Fruit fly (Drosophila melanogaster): ENCODE results near the gene CG5676.

CG5676 gene

dm6 chr2L:10220010-10220409, 35.7 kb downstream of the CG5676 start:
- TF ChIP-seq Myc (optimal IDR thresholded peaks at IDR 0.05) (no peak), woc (GFP tag; optimal IDR thresholded peaks at IDR 0.05) (no peak), foxo (GFP tag; optimal IDR thresholded peaks at IDR 0.05) (no peak), Jra (GFP tag; optimal IDR thresholded peaks at IDR 0.05) (no peak), HLH106 (tag; optimal IDR thresholded peaks at IDR 0.05) (no peak), sv (GFP tag; optimal IDR thresholded peaks at IDR 0.05) (no peak), Dif (GFP tag; optimal IDR thresholded peaks at IDR 0.05; ENCODE audit: partially characterized antibody) (no peak), CG9705 (GFP tag; optimal IDR thresholded peaks at IDR 0.05) (no peak), lola (GFP tag; optimal IDR thresholded peaks at IDR 0.05) (no peak), CrebA (GFP tag; optimal IDR thresholded peaks at IDR 0.05; ENCODE audit: borderline replicate concordance) (no peak), Hnf4 (GFP tag; optimal IDR thresholded peaks at IDR 0.05) (no peak), usp (GFP tag; optimal IDR thresholded peaks at IDR 0.05) (no peak), jim (GFP tag; optimal IDR thresholded peaks at IDR 0.05) (no peak), Hr78 (GFP tag; optimal IDR thresholded peaks at IDR 0.05) (no peak), ey (GFP tag; optimal IDR thresholded peaks at IDR 0.05) (no peak), Vsx2 (GFP tag; optimal IDR thresholded peaks at IDR 0.05; ENCODE audit: partially characterized antibody) (no peak), dl (GFP tag; optimal IDR thresholded peaks at IDR 0.05; ENCODE audit: insufficient read depth in 1 of 2, partially characterized antibody in 2 of 2) (no peak), OdsH (GFP tag; optimal IDR thresholded peaks at IDR 0.05) (no peak)

DNA sequence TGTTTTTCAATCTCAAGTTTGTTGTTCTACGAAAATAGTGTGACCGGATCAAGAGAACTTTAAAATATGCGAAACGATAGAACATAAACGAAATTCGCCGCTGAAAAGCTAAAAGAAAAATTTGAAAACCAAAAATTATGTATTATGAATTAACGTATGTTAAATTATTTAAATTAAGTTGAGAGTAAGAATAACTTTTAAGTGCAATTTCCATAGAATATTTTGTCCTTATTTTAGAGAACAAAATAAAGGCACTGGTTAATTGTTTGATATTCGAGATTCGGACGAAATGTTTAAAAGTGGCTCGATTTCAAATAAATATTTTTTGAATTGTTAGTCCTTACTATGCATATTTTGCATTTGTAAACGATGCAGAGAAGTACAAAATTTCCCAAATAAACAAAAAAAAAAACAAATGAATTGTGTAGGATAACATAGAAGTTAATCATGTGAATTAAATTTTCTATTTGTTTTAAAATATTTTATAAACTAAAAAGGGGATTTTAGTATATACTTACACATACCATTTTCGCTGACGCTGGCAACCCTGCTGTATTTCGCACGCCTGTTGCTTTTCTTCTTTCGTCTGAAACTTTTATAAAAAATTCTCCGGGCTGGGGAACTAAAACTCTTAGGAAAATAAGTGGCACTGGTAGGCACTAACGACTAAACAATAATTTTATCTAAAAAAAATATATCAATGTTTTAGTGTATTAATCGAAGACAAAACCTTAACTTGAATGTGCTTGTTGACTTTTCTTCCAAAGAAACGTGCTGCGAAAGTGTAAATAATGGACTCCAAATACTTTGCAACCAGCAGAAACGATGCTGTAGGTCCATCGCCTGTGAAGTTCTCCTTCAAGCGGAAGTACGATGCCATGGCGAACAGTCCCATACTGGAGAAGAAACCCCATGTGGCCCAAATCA, 44.8 kb downstream of the CG5676 start, which contains the start of the genes CG5727 and ath:
Gene CG5727 (minus strand): TSS at position 51 of the 927 bp plus-strand sequence.
Gene ath (plus strand): TSS at position 513 of the 927 bp plus-strand sequence.
- TF ChIP-seq Rel (GFP tag; optimal IDR thresholded peaks at IDR 0.05) (no peak), Rel (tag; optimal IDR thresholded peaks at IDR 0.05) (peak; percentile 33), Myc (optimal IDR thresholded peaks at IDR 0.05) (no peak), psq (GFP tag; optimal IDR thresholded peaks at IDR 0.05) (peak; percentile 44), Vsx2 (GFP tag; optimal IDR thresholded peaks at IDR 0.05; ENCODE audit: partially characterized antibody) (no peak), sage (GFP tag; optimal IDR thresholded peaks at IDR 0.05) (no peak), woc (GFP tag; optimal IDR thresholded peaks at IDR 0.05) (peak; percentile 50), brk (GFP tag; optimal IDR thresholded peaks at IDR 0.05) (peak; percentile 1), Hnf4 (GFP tag; optimal IDR thresholded peaks at IDR 0.05) (peak; percentile 1)

dm6 chr2L:10208799-10209794, 46.6 kb downstream of the CG5676 start, which contains the start of gene CG5731:
CG5731 (minus strand) TSS chr2L:10209744.
- TF ChIP-seq Abd-B (GFP tag; optimal IDR thresholded peaks at IDR 0.05) (no peak), Jra (GFP tag; optimal IDR thresholded peaks at IDR 0.05) (no peak), fru (GFP tag; optimal IDR thresholded peaks at IDR 0.05) (no peak), psq (GFP tag; optimal IDR thresholded peaks at IDR 0.05) (no peak), N (GFP tag; optimal IDR thresholded peaks at IDR 0.05) (no peak)

DNA sequence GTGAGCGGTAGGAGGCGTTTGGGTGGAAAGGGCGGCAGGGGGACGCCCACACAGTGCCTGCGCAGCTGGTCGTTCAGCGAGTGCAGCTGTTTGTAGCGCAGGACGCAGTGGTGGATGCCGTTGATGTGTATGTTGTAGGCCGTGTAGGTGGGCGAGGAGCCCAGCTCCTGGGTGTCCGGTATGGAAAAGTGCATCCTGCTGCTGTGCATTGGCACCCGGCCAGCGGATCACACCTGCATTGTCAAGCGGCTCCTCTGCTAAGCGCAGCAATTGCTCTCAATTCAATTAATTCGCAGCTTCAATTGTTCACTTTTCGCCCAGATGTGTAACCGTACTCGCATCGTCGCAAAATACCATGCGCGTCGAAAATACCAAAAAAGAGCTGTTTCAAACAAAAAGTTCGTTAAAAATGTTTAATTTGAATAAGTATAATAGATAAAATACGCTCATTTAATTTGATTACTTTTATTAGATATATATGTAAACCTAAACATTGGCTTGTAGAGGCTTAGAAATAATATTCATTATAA, 49.0 kb downstream of the CG5676 start, which contains the start of gene Snx17:
Gene Snx17 (minus strand): TSS at position 329 of the 530 bp plus-strand sequence.
- TF ChIP-seq Vsx2 (GFP tag; optimal IDR thresholded peaks at IDR 0.05; ENCODE audit: partially characterized antibody): no peak
- TF ChIP-seq Mio (GFP tag; optimal IDR thresholded peaks at IDR 0.05): no peak
- TF ChIP-seq sv (GFP tag; optimal IDR thresholded peaks at IDR 0.05): no peak
- no peak for TF ChIP-seq Dif (GFP tag; optimal IDR thresholded peaks at IDR 0.05; ENCODE audit: partially characterized antibody)
- TF ChIP-seq h (GFP tag; optimal IDR thresholded peaks at IDR 0.05): no peak

Data from whole organism, wandering third instar larva.